Worm (Caenorhabditis elegans): ENCODE data around the gene srj-50.

srj-50 gene

DNA sequence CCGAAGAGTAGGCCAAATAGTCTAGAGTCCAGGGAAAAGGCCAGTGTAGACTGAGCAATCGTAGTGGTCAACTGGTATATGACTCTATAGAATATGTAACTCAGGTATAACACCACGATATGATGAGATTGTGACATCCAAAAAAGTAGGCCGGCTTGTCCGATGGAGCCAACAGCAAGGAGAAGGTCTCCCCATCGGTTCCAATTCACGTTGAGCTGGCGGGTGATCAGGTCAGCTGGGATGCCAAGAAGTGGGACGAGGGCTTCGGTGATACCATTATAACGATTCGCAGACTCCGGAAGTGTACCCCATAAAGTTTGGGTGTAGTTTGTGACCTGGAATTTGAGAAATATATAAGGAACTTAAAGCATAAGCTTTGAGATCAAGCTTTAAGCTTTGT is 40.2 kb downstream of the srj-50 start:
- TF ChIP-seq nhr-23 (tag; optimal IDR thresholded peaks at IDR 0.05) (no peak), sea-2 (GFP tag; optimal IDR thresholded peaks at IDR 0.05) (no peak), jun-1 (tag; optimal IDR thresholded peaks at IDR 0.05) (no peak), mdl-1 (tag; optimal IDR thresholded peaks at IDR 0.05) (no peak), fkh-2 (tag; optimal IDR thresholded peaks at IDR 0.05) (no peak), lin-39 (tag; optimal IDR thresholded peaks at IDR 0.05) (no peak), ztf-4 (tag; optimal IDR thresholded peaks at IDR 0.05) (no peak), hmg-11 (tag; optimal IDR thresholded peaks at IDR 0.05) (no peak), ceh-9 (tag; optimal IDR thresholded peaks at IDR 0.05) (no peak), ZK546.5 (tag; optimal IDR thresholded peaks at IDR 0.05) (no peak), skn-1 (tag; optimal IDR thresholded peaks at IDR 0.05) (no peak), ceh-16 (tag; optimal IDR thresholded peaks at IDR 0.05) (no peak)

DNA sequence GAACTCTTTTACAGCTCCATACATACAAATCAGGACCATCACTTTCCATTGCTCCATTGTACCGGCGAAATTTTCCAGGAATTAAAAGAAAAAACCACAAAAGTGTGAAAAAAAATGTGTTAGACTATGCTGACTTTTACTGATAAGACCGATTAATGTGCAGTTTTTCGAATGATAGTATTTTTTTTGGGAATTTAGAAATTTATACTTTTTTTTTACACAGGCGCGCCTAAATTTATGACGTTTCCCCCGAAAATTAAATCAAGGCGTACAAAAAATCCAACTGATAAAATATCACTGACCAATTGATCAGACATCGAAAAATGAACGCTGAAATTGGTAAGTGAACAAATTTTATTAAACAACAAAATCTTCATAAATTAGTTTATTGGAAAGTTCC is 42.7 kb downstream of the srj-50 start, which contains the start of gene folt-2:
Gene folt-2 (minus strand): TSS at position 179 of the 400 bp plus-strand sequence.
- TF ChIP-seq ceh-28 (tag; optimal IDR thresholded peaks at IDR 0.05), result no peak
- TF ChIP-seq pqm-1 (tag; optimal IDR thresholded peaks at IDR 0.05), result peak; percentile 49
- no peak for TF ChIP-seq pha-4 (tag; optimal IDR thresholded peaks at IDR 0.05)
- TF ChIP-seq nfya-1 (tag; optimal IDR thresholded peaks at IDR 0.05; ENCODE audit: insufficient read depth), result no peak
- TF ChIP-seq nhr-77 (tag; optimal IDR thresholded peaks at IDR 0.05), result no peak
- TF ChIP-seq fkh-10 (GFP tag; optimal IDR thresholded peaks at IDR 0.05), result no peak
- peak; percentile 75 for TF ChIP-seq elt-2 (tag; optimal IDR thresholded peaks at IDR 0.05)

DNA sequence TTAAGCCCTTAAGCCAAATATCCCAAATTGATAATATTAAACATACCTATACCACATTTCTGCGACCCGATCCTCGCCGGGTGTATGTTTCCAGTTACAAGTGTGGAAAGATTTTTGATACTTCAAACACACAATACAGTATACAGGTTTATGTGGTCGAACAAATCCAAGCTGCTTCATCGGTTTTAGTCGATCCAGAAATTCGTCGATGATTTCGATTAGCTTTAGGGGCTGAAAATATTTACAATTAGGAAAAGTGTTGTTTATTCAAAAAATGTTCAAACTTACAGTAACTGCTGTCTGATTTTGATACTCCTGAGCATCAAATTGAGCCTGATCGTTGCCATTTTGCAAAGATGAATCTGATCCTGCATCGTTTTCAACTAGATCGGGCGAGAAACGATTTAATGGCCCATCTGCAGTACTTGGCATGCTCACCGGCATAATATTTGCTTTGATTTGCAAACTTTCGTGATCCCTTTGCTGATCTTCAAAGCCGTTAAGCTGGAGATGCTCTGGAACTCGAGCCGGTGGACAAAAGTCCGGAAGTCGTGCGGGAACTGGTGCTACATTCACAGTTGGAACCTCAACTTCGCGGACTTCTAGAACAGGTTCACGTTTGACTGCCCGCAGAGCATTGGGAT is 43.5 kb downstream of the srj-50 start:
- TF ChIP-seq nhr-28 (tag; optimal IDR thresholded peaks at IDR 0.05), result no peak
- TF ChIP-seq pqm-1 (tag; optimal IDR thresholded peaks at IDR 0.05), result no peak
- no peak for TF ChIP-seq nfya-1 (tag; optimal IDR thresholded peaks at IDR 0.05; ENCODE audit: insufficient read depth)
- TF ChIP-seq aly-2 (tag; optimal IDR thresholded peaks at IDR 0.05), result no peak
- no peak for TF ChIP-seq snpc-4 (tag; optimal IDR thresholded peaks at IDR 0.05)
- TF ChIP-seq nhr-11 (tag; optimal IDR thresholded peaks at IDR 0.05), result no peak
- no peak for TF ChIP-seq egl-5 (tag; optimal IDR thresholded peaks at IDR 0.05)

DNA sequence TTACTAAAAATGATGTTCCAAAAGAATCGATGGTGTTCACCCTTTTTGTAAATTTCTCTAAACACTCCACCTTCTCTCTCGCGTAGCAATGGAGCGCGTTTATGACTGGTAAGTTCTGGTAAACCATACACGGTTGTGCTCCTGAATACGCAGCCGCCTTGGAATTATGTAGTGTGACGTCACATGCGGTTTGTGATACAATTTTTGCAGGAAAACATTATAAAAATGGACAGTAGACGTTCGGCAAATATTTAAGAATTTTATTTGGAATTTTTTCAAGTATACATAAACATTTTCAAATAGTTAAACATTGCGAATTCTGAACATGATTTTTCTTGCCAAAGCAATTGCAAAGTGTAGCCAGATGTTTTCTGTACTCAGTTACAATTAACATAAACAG is 44.7 kb downstream of the srj-50 start, which contains the start of gene F37B4.10:
Gene F37B4.10 (minus strand): TSS at position 101 of the 400 bp plus-strand sequence.
- TF ChIP-seq eor-1 (tag; optimal IDR thresholded peaks at IDR 0.05) (no peak), fkh-10 (GFP tag; optimal IDR thresholded peaks at IDR 0.05) (no peak), elt-2 (tag; optimal IDR thresholded peaks at IDR 0.05) (peak; percentile 8), mml-1 (tag; optimal IDR thresholded peaks at IDR 0.05) (no peak)

DNA sequence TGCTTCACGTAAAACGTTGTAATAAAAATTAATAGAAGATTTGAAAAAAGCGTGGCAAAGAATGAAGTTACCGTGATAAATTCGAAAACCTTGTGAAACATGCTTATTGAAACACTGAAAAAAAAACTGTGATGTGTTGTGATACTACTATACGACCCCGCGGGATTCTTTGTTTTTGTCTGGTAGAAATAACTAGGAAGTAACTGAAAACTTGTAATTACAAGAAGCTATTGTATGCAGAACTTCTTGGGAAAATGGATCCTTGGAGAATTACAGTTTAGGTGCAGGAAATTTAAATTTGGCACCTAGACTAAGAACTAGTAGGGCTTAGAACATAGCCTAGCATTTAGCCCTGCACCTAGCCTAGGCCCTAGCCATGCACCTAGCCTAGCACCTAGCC is 47.0 kb downstream of the srj-50 start, which contains the start of gene str-39:
Gene str-39 (minus strand): TSS at position 101 of the 400 bp plus-strand sequence.
- no peak for TF ChIP-seq nhr-12 (tag; optimal IDR thresholded peaks at IDR 0.05)
- TF ChIP-seq eor-1 (tag; optimal IDR thresholded peaks at IDR 0.05), result no peak
- TF ChIP-seq ceh-82 (tag; optimal IDR thresholded peaks at IDR 0.05), result no peak
- no peak for TF ChIP-seq unc-62 (GFP tag; optimal IDR thresholded peaks at IDR 0.05)

DNA sequence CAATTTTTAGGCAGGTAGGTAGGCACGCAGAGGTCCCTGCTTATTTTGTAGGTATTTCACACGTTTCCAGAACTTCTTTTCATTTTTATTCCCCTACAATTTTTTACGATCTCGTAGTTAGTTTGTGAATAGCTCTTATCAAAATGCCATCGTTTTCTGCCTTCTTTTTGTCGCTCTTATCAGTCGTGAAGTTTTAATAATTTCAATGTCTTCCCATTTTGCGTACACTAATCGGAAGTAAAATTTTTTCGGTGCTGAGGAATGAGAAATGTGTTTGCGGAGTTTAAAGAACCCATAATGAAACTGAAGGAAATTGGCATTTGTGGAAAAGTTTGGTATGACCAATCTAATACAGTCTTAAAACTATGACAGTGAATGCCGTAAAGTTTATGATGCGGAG is 47.6 kb downstream of the srj-50 start:
- TF ChIP-seq ZK546.5 (tag; optimal IDR thresholded peaks at IDR 0.05), result no peak
- no peak for TF ChIP-seq eor-1 (tag; optimal IDR thresholded peaks at IDR 0.05)
- TF ChIP-seq tbx-2 (tag; optimal IDR thresholded peaks at IDR 0.05), result no peak
- TF ChIP-seq zag-1 (tag; optimal IDR thresholded peaks at IDR 0.05), result no peak
- TF ChIP-seq elt-2 (tag; optimal IDR thresholded peaks at IDR 0.05), result peak; percentile 84
- TF ChIP-seq skn-1 (tag; optimal IDR thresholded peaks at IDR 0.05), result no peak
- no peak for TF ChIP-seq mdl-1 (tag; optimal IDR thresholded peaks at IDR 0.05)
- TF ChIP-seq pha-4 (tag; optimal IDR thresholded peaks at IDR 0.05), result no peak
- no peak for TF ChIP-seq ceh-82 (tag; optimal IDR thresholded peaks at IDR 0.05)
- peak; percentile 59 for TF ChIP-seq jun-1 (tag; optimal IDR thresholded peaks at IDR 0.05)
- TF ChIP-seq hmg-11 (tag; optimal IDR thresholded peaks at IDR 0.05), result no peak
- TF ChIP-seq nhr-12 (tag; optimal IDR thresholded peaks at IDR 0.05), result no peak
- no peak for TF ChIP-seq ztf-11 (tag; optimal IDR thresholded peaks at IDR 0.05)
- no peak for TF ChIP-seq nhr-76 (tag; optimal IDR thresholded peaks at IDR 0.05)
- TF ChIP-seq lin-39 (tag; optimal IDR thresholded peaks at IDR 0.05), result no peak
- no peak for TF ChIP-seq fkh-2 (tag; optimal IDR thresholded peaks at IDR 0.05)
- peak; percentile 49 for TF ChIP-seq pqm-1 (tag; optimal IDR thresholded peaks at IDR 0.05)

Measured in whole organism, L3 larva.